Fruit fly (Drosophila melanogaster): Measurements from ENCODE around the gene CG9356.

Gene CG9356

DNA sequence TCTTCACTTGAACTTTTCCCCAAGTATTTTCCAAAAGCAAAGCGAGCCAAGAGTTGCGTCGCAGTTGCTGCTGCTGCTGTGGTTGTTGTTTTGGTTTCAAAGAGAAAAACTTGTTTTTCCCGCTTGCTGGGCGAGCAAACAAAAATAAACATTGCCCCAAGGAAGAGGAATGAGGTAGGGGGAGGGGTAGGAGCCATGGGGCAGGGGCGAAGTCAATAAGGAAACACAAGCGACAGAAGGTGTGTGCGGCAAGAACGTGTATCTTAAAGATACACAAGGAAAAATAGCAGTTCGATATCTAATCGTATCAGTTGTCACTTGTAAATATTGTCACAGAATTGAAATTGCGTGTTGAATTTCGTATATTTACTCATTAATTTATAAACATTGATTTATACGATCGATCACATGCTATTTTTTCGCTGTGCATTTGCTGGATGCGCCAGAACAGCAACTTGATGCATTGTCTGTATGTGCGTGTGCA is 10.5 kb downstream of the CG9356 start (continued):
- TF ChIP-seq sens (GFP tag), result peak; percentile 95
- peak; percentile 3 for TF ChIP-seq trh (GFP tag; optimal IDR thresholded peaks at IDR 0.05)
- peak; percentile 66; the same call in 1 of the 2 replicates for TF ChIP-seq Awh (GFP tag; IDR thresholded peaks at IDR 0.05)
- no peak for TF ChIP-seq Gsc (GFP tag; IDR thresholded peaks at IDR 0.05)
- TF ChIP-seq CG8359 (GFP tag; optimal IDR thresholded peaks at IDR 0.05; ENCODE audit: borderline replicate concordance), result peak; percentile 71
- TF ChIP-seq Dp (GFP tag; optimal IDR thresholded peaks at IDR 0.05), result no peak
- TF ChIP-seq CG2199 (GFP tag; IDR thresholded peaks at IDR 0.05), result 0 out of 3 replicates have a peak, but pooled peaks have one; percentile 18
- TF ChIP-seq Bgb (GFP tag; IDR thresholded peaks at IDR 0.05; ENCODE audit: partially characterized antibody), result no peak
- TF ChIP-seq ab (GFP tag; optimal IDR thresholded peaks at IDR 0.05), result no peak
- peak; percentile 76 for TF ChIP-seq CoRest (tag; optimal IDR thresholded peaks at IDR 0.05)
- peak; percentile 87 for TF ChIP-seq Kr (GFP tag; optimal IDR thresholded peaks at IDR 0.05)
- TF ChIP-seq CG12236 (GFP tag; optimal IDR thresholded peaks at IDR 0.05), result no peak
- no peak for TF ChIP-seq ERR (GFP tag; optimal IDR thresholded peaks at IDR 0.05)
- peak; percentile 48 for TF ChIP-seq HmgZ (tag; optimal IDR thresholded peaks at IDR 0.05)
- TF ChIP-seq ranshi (GFP tag; IDR thresholded peaks at IDR 0.05), result peak; percentile 57; the same call in 1 of the 2 replicates
- peak; percentile 49 for TF ChIP-seq Six4 (GFP tag; optimal IDR thresholded peaks at IDR 0.05)
- TF ChIP-seq CG14050 (GFP tag; IDR thresholded peaks at IDR 0.05), result no peak
- no peak for TF ChIP-seq B-H2 (GFP tag; optimal IDR thresholded peaks at IDR 0.05)
- peak; percentile 13 for TF ChIP-seq CG15073 (GFP tag; optimal IDR thresholded peaks at IDR 0.05)
- TF ChIP-seq Doc3 (GFP tag; IDR thresholded peaks at IDR 0.05; ENCODE audit: partially characterized antibody), result no peak
- peak; percentile 41; the same call in 1 of the 2 replicates for TF ChIP-seq CG5953 (GFP tag; IDR thresholded peaks at IDR 0.05)
- TF ChIP-seq gsb-n (tag; optimal IDR thresholded peaks at IDR 0.05), result peak; percentile 80
- TF ChIP-seq CG14667 (GFP tag; IDR thresholded peaks at IDR 0.05), result peak; percentile 50; the same call in 1 of the 2 replicates
- no peak for TF ChIP-seq MBD-R2 (GFP tag; IDR thresholded peaks at IDR 0.05)
- TF ChIP-seq Ada2b (GFP tag; IDR thresholded peaks at IDR 0.05), result peak; percentile 31; the same call in 1 of the 2 replicates
- no peak for TF ChIP-seq danr (GFP tag; IDR thresholded peaks at IDR 0.05)
- peak; percentile 76 for TF ChIP-seq twi (tag; optimal IDR thresholded peaks at IDR 0.05)
- no peak for TF ChIP-seq CG7963 (GFP tag; IDR thresholded peaks at IDR 0.05; ENCODE audit: partially characterized antibody)
- peak; percentile 36; the same call in 1 of the 2 replicates for TF ChIP-seq Rx (GFP tag; IDR thresholded peaks at IDR 0.05)
- TF ChIP-seq CG15479 (GFP tag; optimal IDR thresholded peaks at IDR 0.05), result no peak
- peak; percentile 64 for TF ChIP-seq CG16815 (GFP tag; optimal IDR thresholded peaks at IDR 0.05)
- peak; percentile 34 for TF ChIP-seq CG17186 (GFP tag; optimal IDR thresholded peaks at IDR 0.05)
- peak; percentile 72 for TF ChIP-seq mirr (GFP tag; optimal IDR thresholded peaks at IDR 0.05)
- TF ChIP-seq Atf6 (GFP tag; IDR thresholded peaks at IDR 0.05), result peak; percentile 67
- TF ChIP-seq CG17328 (GFP tag; IDR thresholded peaks at IDR 0.05), result peak; percentile 76
- TF ChIP-seq CG12744 (GFP tag; optimal IDR thresholded peaks at IDR 0.05), result no peak
- TF ChIP-seq zfh1 (GFP tag; IDR thresholded peaks at IDR 0.05), result peak; percentile 76
- no peak for TF ChIP-seq CG10565 (GFP tag; optimal IDR thresholded peaks at IDR 0.05)
- peak; percentile 44 for TF ChIP-seq CG4328 (GFP tag; optimal IDR thresholded peaks at IDR 0.05)
- peak; percentile 28 for TF ChIP-seq Abd-B (GFP tag; optimal IDR thresholded peaks at IDR 0.05)
- TF ChIP-seq ken (GFP tag; IDR thresholded peaks at IDR 0.05), result peak; percentile 66; the same call in 2 of the 3 replicates
- no peak for TF ChIP-seq emc (GFP tag; optimal IDR thresholded peaks at IDR 0.05)
- no peak for TF ChIP-seq cas (GFP tag; IDR thresholded peaks at IDR 0.05)
- no peak for TF ChIP-seq zen2 (GFP tag; IDR thresholded peaks at IDR 0.05; ENCODE audit: partially characterized antibody)
- TF ChIP-seq CG16863 (GFP tag; optimal IDR thresholded peaks at IDR 0.05), result peak; percentile 26
- TF ChIP-seq Fer1 (GFP tag; optimal IDR thresholded peaks at IDR 0.05), result peak; percentile 70
- 0 out of 2 replicates have a peak, but pooled peaks have one; percentile 23 for TF ChIP-seq aop (GFP tag; IDR thresholded peaks at IDR 0.05)
- peak; percentile 78 for TF ChIP-seq nmo (GFP tag; optimal IDR thresholded peaks at IDR 0.05)
- TF ChIP-seq BEAF-32 (GFP tag; optimal IDR thresholded peaks at IDR 0.05), result no peak
- no peak for TF ChIP-seq bowl (GFP tag; IDR thresholded peaks at IDR 0.05)
- TF ChIP-seq CG31365 (tag; optimal IDR thresholded peaks at IDR 0.05), result peak; percentile 46

All from whole organism, embryonic.